Worm (Caenorhabditis elegans): ENCODE data around the gene cogc-6.

Gene cogc-6

ce11 chrV:8254973-8255372, 33.9 kb upstream of the cogc-6 start:
- TF ChIP-seq nhr-77 (tag; optimal IDR thresholded peaks at IDR 0.05) (no peak), ztf-4 (tag; optimal IDR thresholded peaks at IDR 0.05) (no peak), elt-3 (tag; optimal IDR thresholded peaks at IDR 0.05) (no peak), ztf-1 (GFP tag; conservative IDR thresholded peaks at IDR 0.05) (no peak), zag-1 (tag; optimal IDR thresholded peaks at IDR 0.05) (no peak), C34F6.9 (tag; optimal IDR thresholded peaks at IDR 0.05) (no peak), snpc-4 (tag; optimal IDR thresholded peaks at IDR 0.05) (no peak), sma-9 (GFP tag; optimal IDR thresholded peaks at IDR 0.05) (no peak), sma-9 (tag; optimal IDR thresholded peaks at IDR 0.05) (no peak), mab-5 (tag; optimal IDR thresholded peaks at IDR 0.05) (no peak), sma-3 (GFP tag; optimal IDR thresholded peaks at IDR 0.05) (no peak), nhr-12 (tag; optimal IDR thresholded peaks at IDR 0.05) (no peak), unc-62 (GFP tag; optimal IDR thresholded peaks at IDR 0.05) (no peak), ceh-16 (tag; optimal IDR thresholded peaks at IDR 0.05) (no peak), nhr-11 (tag; optimal IDR thresholded peaks at IDR 0.05) (no peak), unc-55 (GFP tag; optimal IDR thresholded peaks at IDR 0.05) (no peak)

- TF ChIP-seq snpc-4 (tag; optimal IDR thresholded peaks at IDR 0.05), result no peak
- TF ChIP-seq nhr-12 (tag; optimal IDR thresholded peaks at IDR 0.05), result no peak
- no peak for TF ChIP-seq lin-11 (tag; optimal IDR thresholded peaks at IDR 0.05)
- TF ChIP-seq fos-1 (tag; optimal IDR thresholded peaks at IDR 0.05), result no peak
- TF ChIP-seq lin-39 (tag; optimal IDR thresholded peaks at IDR 0.05), result no peak
- TF ChIP-seq nhr-21 (tag; optimal IDR thresholded peaks at IDR 0.05), result no peak
- TF ChIP-seq mbf-1 (tag; optimal IDR thresholded peaks at IDR 0.05), result no peak
- no peak for TF ChIP-seq alr-1 (tag; optimal IDR thresholded peaks at IDR 0.05)
- no peak for TF ChIP-seq aly-2 (tag; optimal IDR thresholded peaks at IDR 0.05)
- TF ChIP-seq nhr-25 (tag; optimal IDR thresholded peaks at IDR 0.05), result no peak
- TF ChIP-seq nhr-6 (tag; optimal IDR thresholded peaks at IDR 0.05), result no peak
- TF ChIP-seq nhr-23 (tag; optimal IDR thresholded peaks at IDR 0.05), result no peak
- TF ChIP-seq elt-1 (tag; optimal IDR thresholded peaks at IDR 0.05), result no peak
These were observed 32.8 kb upstream of the cogc-6 start for ce11 chrV:8253946-8254345.

- TF ChIP-seq nhr-10 (tag; optimal IDR thresholded peaks at IDR 0.05), result no peak
- TF ChIP-seq lin-39 (tag; optimal IDR thresholded peaks at IDR 0.05), result no peak
- peak; percentile 33 for TF ChIP-seq mab-5 (tag; optimal IDR thresholded peaks at IDR 0.05)
- TF ChIP-seq lsy-2 (tag; optimal IDR thresholded peaks at IDR 0.05), result peak in 1 of 2 experiments; percentile 16
- TF ChIP-seq aly-2 (tag; optimal IDR thresholded peaks at IDR 0.05), result no peak
- no peak for TF ChIP-seq lin-13 (GFP tag; optimal IDR thresholded peaks at IDR 0.05)
- TF ChIP-seq nhr-129 (tag; optimal IDR thresholded peaks at IDR 0.05), result peak; percentile 34
- TF ChIP-seq unc-55 (GFP tag; optimal IDR thresholded peaks at IDR 0.05), result no peak
- no peak for TF ChIP-seq unc-62 (GFP tag; optimal IDR thresholded peaks at IDR 0.05)
- no peak for TF ChIP-seq nhr-21 (tag; optimal IDR thresholded peaks at IDR 0.05)
- no peak for TF ChIP-seq peb-1 (tag; optimal IDR thresholded peaks at IDR 0.05)
- TF ChIP-seq egl-27 (tag; optimal IDR thresholded peaks at IDR 0.05), result no peak
- TF ChIP-seq sma-9 (GFP tag; optimal IDR thresholded peaks at IDR 0.05), result peak; percentile 27
- TF ChIP-seq sma-9 (tag; optimal IDR thresholded peaks at IDR 0.05), result no peak
These were observed 31.4 kb upstream of the cogc-6 start for ce11 chrV:8252532-8252931.

ce11 chrV:8251075-8251474, 30.0 kb upstream of the cogc-6 start:
- TF ChIP-seq nhr-25 (tag; optimal IDR thresholded peaks at IDR 0.05), result no peak
- TF ChIP-seq zag-1 (tag; optimal IDR thresholded peaks at IDR 0.05), result no peak
- TF ChIP-seq egl-27 (tag; optimal IDR thresholded peaks at IDR 0.05), result no peak
- no peak for TF ChIP-seq unc-62 (GFP tag; optimal IDR thresholded peaks at IDR 0.05)
- TF ChIP-seq sma-9 (GFP tag; optimal IDR thresholded peaks at IDR 0.05), result no peak
- TF ChIP-seq sma-9 (tag; optimal IDR thresholded peaks at IDR 0.05), result no peak
- TF ChIP-seq unc-55 (GFP tag; optimal IDR thresholded peaks at IDR 0.05), result no peak
- TF ChIP-seq nhr-129 (tag; optimal IDR thresholded peaks at IDR 0.05), result peak; percentile 18
- no peak for TF ChIP-seq R02D3.7 (tag; optimal IDR thresholded peaks at IDR 0.05)
- TF ChIP-seq fos-1 (tag; optimal IDR thresholded peaks at IDR 0.05), result no peak
- TF ChIP-seq Y55F3AM.14 (GFP tag; optimal IDR thresholded peaks at IDR 0.05), result no peak
- no peak for TF ChIP-seq lsy-2 (tag; optimal IDR thresholded peaks at IDR 0.05)
- no peak for TF ChIP-seq aly-2 (tag; optimal IDR thresholded peaks at IDR 0.05)
- no peak for TF ChIP-seq dmd-4 (tag; optimal IDR thresholded peaks at IDR 0.05)
- TF ChIP-seq nhr-12 (tag; optimal IDR thresholded peaks at IDR 0.05), result no peak
- TF ChIP-seq peb-1 (tag; optimal IDR thresholded peaks at IDR 0.05), result no peak
- TF ChIP-seq C34F6.9 (tag; optimal IDR thresholded peaks at IDR 0.05), result peak; percentile 16
